Worm (Caenorhabditis elegans) whole organism, early embryonic: Measurements from ENCODE around the gene C04B4.1.

Experiments
- ama-1 ChIP-seq: fragments of 150-350 bp; optimal IDR thresholded peaks from 2 replicates; lab custom pipeline; 2014
- flt-1 ChIP-seq: fragments of 200-800 bp; sonication (Bioruptor generic); IDR thresholded peaks from 2 replicates; pipeline ENCODE4 v1.3.6; 2022; ENCODE audit warnings: missing genetic modification characterization, missing compliant biosample characterization
- pes-1 ChIP-seq: fragments of 200-800 bp; sonication (Bioruptor generic); IDR thresholded peaks from 2 replicates; pipeline ENCODE4 v1.3.6; 2022; ENCODE audit warnings: missing genetic modification reagents, missing genetic modification characterization, missing compliant biosample characterization
- scrt-1 ChIP-seq: fragments of 200-800 bp; sonication (Bioruptor generic); IDR thresholded peaks from 2 replicates; pipeline ENCODE4 v1.3.6; 2022; ENCODE audit warnings: missing genetic modification characterization, missing compliant biosample characterization
- tbx-37 ChIP-seq: fragments of 200-800 bp; sonication (Bioruptor generic); conservative IDR thresholded peaks from 2 replicates; pipeline ENCODE4 v1.3.6; 2022; ENCODE audit warnings: missing genetic modification reagents, missing genetic modification characterization, missing compliant biosample characterization

- TF ChIP-seq ama-1 = no peak
- no peak for TF ChIP-seq tbx-37
- no peak for TF ChIP-seq scrt-1 (GFP tag; lab: Robert Waterston, UW)
- TF ChIP-seq pes-1 (GFP tag; lab: Robert Waterston, UW) = no peak
- no peak for TF ChIP-seq flt-1 (GFP tag; lab: Robert Waterston, UW)
Observed at ce11 chrX:12323439-12323838, 42.9 kb downstream of the C04B4.1 start, which contains the start of gene srd-40.
